Worm (Caenorhabditis elegans) whole organism, late embryonic: ENCODE data around the gene B0280.9.

ENCODE experiments used
- ceh-30 ChIP-seq: fragments of 150-350 bp; optimal IDR thresholded peaks from 2 replicates; lab custom pipeline; 2014; ENCODE audit warnings: missing biosample characterization, missing genetic modification characterization
- ceh-6 ChIP-seq: fragments of 200-800 bp; sonication (Bioruptor generic); optimal IDR thresholded peaks from 2 replicates; lab custom pipeline; 2018; ENCODE audit warnings: mild to moderate bottlenecking, missing genetic modification characterization, missing compliant biosample characterization
- hlh-8 ChIP-seq: sonication (generic microtip); optimal IDR thresholded peaks from 2 replicates; lab custom pipeline; 2016; ENCODE audit warnings: missing genotype, missing genetic modification characterization, missing compliant biosample characterization
- lim-6 ChIP-seq: sonication (generic microtip); optimal IDR thresholded peaks from 2 replicates; lab custom pipeline; 2016; ENCODE audit warnings: missing genetic modification characterization, missing compliant biosample characterization
- npax-4 ChIP-seq: sonication (generic microtip); optimal IDR thresholded peaks from 2 replicates; lab custom pipeline; 2016; ENCODE audit warnings: missing genetic modification characterization, missing compliant biosample characterization
- odd-2 ChIP-seq: sonication (generic microtip); optimal IDR thresholded peaks from 2 replicates; lab custom pipeline; 2017; ENCODE audit warnings: antibody characterized with exemption, mild to moderate bottlenecking, missing genetic modification characterization, missing compliant biosample characterization
- pat-9 ChIP-seq: fragments of 200-800 bp; sonication (Bioruptor generic); optimal IDR thresholded peaks from 2 replicates; lab custom pipeline; 2018; ENCODE audit warnings: mild to moderate bottlenecking, missing genetic modification characterization, moderate library complexity, missing compliant biosample characterization
- pha-4 ChIP-seq: fragments of 150-350 bp; optimal IDR thresholded peaks from 2 replicates; lab custom pipeline; 2018; ENCODE audit warnings: missing biosample characterization, missing genetic modification reagents, missing genetic modification characterization
- pqm-1 ChIP-seq: sonication (generic microtip); optimal IDR thresholded peaks from 2 replicates; lab custom pipeline; 2016; ENCODE audit warnings: missing genetic modification characterization, missing compliant biosample characterization

DNA sequence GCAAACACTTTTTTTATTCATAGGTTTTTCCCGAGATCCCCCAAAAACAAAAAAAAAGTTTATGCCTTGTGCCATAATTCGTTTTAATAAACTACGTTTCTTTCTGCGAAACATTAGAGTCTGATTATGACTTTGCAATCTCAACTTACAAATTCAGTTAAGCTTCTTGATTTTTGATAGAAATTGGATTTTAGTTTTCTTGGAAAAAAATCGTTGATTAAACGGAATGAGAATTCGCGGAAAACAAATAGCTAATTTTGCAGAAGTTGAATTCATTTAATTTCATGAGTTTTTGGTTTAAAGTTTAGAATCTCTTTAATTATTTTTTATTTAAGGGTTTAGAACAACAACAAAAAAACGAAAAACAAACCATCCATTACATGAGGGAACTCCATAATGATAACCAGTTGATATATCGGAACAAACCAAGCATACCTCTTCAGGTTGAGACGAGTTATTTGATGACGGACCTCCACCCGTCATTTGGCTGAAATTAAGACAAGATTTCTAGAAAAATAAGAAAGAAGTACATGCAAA, 7.7 kb downstream of the B0280.9 start, which contains the start of gene nhr-10:
- TF ChIP-seq pat-9 (tag; lab: Kevin White, UChicago) = no peak
- no peak for TF ChIP-seq ceh-30
- no peak for TF ChIP-seq pha-4 (tag; lab: Kevin White, UChicago)
- no peak for TF ChIP-seq odd-2 (tag; lab: Kevin White, UChicago)
- TF ChIP-seq lim-6 = no peak
- TF ChIP-seq npax-4 (tag; lab: Kevin White, UChicago) = no peak
- no peak for TF ChIP-seq ceh-6 (GFP tag; lab: Kevin White, UChicago)
- no peak for TF ChIP-seq hlh-8 (tag; lab: Kevin White, UChicago)
- no peak for TF ChIP-seq pqm-1
